Worm (Caenorhabditis elegans): ENCODE measurements around the gene Y57G7A.5.

Gene Y57G7A.5

ce11 chrII:1242475-1242874 lies 32.9 kb downstream of the Y57G7A.5 start (continued):
- no peak for TF ChIP-seq Y75B8A.6 (GFP tag; IDR thresholded peaks at IDR 0.05)
- no peak for TF ChIP-seq dmd-9 (GFP tag; IDR thresholded peaks at IDR 0.05)
- no peak for TF ChIP-seq lin-39 (tag; optimal IDR thresholded peaks at IDR 0.05)
- TF ChIP-seq fkh-10 (GFP tag; optimal IDR thresholded peaks at IDR 0.05): no peak
- TF ChIP-seq dpl-1 (GFP tag; optimal IDR thresholded peaks at IDR 0.05): no peak
- TF ChIP-seq hlh-11 (tag; optimal IDR thresholded peaks at IDR 0.05): peak; percentile 71
- no peak for TF ChIP-seq ceh-44 (GFP tag; IDR thresholded peaks at IDR 0.05)
- TF ChIP-seq mdt-29 (GFP tag; IDR thresholded peaks at IDR 0.05): no peak
- peak; percentile 51 for TF ChIP-seq aha-1 (tag)
- peak in 1 of 2 experiments; percentile 63 for TF ChIP-seq mdl-1 (tag; optimal IDR thresholded peaks at IDR 0.05)
- TF ChIP-seq lin-15B (tag; optimal IDR thresholded peaks at IDR 0.05): no peak
- TF ChIP-seq nhr-41 (GFP tag; IDR thresholded peaks at IDR 0.05): no peak
- no peak for TF ChIP-seq nhr-48 (tag; optimal IDR thresholded peaks at IDR 0.05)
- TF ChIP-seq aly-2 (tag; optimal IDR thresholded peaks at IDR 0.05): no peak
- TF ChIP-seq nhr-77 (tag; optimal IDR thresholded peaks at IDR 0.05): no peak
- TF ChIP-seq T20F7.1 (GFP tag; optimal IDR thresholded peaks at IDR 0.05): no peak
- no peak for TF ChIP-seq ceh-62 (tag; optimal IDR thresholded peaks at IDR 0.05)
- no peak for TF ChIP-seq unc-62 (GFP tag; optimal IDR thresholded peaks at IDR 0.05 in 1 of 2)
- TF ChIP-seq unc-62 (tag; optimal IDR thresholded peaks at IDR 0.05): no peak
- peak; percentile 50; the same call in 1 of the 2 replicates for TF ChIP-seq egl-43 (GFP tag; IDR thresholded peaks at IDR 0.05)
- no peak for TF ChIP-seq Y48G9A.11 (GFP tag; IDR thresholded peaks at IDR 0.05)
- no peak for TF ChIP-seq tra-1 (GFP tag; IDR thresholded peaks at IDR 0.05)
- TF ChIP-seq zip-2 (tag; optimal IDR thresholded peaks at IDR 0.05): no peak
- no peak for TF ChIP-seq zfp-3 (GFP tag; conservative IDR thresholded peaks at IDR 0.05)
- TF ChIP-seq daf-8 (GFP tag; IDR thresholded peaks at IDR 0.05): no peak
- TF ChIP-seq egl-27 (tag; optimal IDR thresholded peaks at IDR 0.05): no peak
- peak; percentile 32 for TF ChIP-seq hlh-30 (tag; optimal IDR thresholded peaks at IDR 0.05; ENCODE audit: insufficient read depth)
- no peak for TF ChIP-seq ama-1 (optimal IDR thresholded peaks at IDR 0.05)
- peak; percentile 74 for TF ChIP-seq rbr-2 (tag; optimal IDR thresholded peaks at IDR 0.05)
- TF ChIP-seq ZK546.5 (tag; optimal IDR thresholded peaks at IDR 0.05): no peak
- 0 out of 2 replicates have a peak, but pooled peaks have one; percentile 14 for TF ChIP-seq ctbp-1 (GFP tag; IDR thresholded peaks at IDR 0.05)
- TF ChIP-seq nhr-11 (tag; optimal IDR thresholded peaks at IDR 0.05): no peak
- no peak for TF ChIP-seq zfp-2 (tag; optimal IDR thresholded peaks at IDR 0.05)
- TF ChIP-seq hmg-1.1 (GFP tag; IDR thresholded peaks at IDR 0.05): peak; percentile 32; the same call in 1 of the 2 replicates
- no peak for TF ChIP-seq lir-3 (tag; optimal IDR thresholded peaks at IDR 0.05)
- TF ChIP-seq set-16 (GFP tag; IDR thresholded peaks at IDR 0.05): peak; percentile 26; the same call in 1 of the 2 replicates
- no peak for TF ChIP-seq vab-7 (GFP tag; IDR thresholded peaks at IDR 0.05)
- no peak for TF ChIP-seq nhr-28 (tag; optimal IDR thresholded peaks at IDR 0.05)
- no peak for TF ChIP-seq F10B5.3 (tag; optimal IDR thresholded peaks at IDR 0.05)
- peak; percentile 55 for TF ChIP-seq mes-2 (tag; optimal IDR thresholded peaks at IDR 0.05; ENCODE audit: poor library complexity, severe bottlenecking)
- no peak for TF ChIP-seq snpc-4 (tag; optimal IDR thresholded peaks at IDR 0.05)
- no peak for TF ChIP-seq attf-4 (tag; optimal IDR thresholded peaks at IDR 0.05)
- no peak for TF ChIP-seq F37D6.2 (tag; optimal IDR thresholded peaks at IDR 0.05)
- peak in 1 of 2 experiments; percentile 12 for TF ChIP-seq lsy-2 (tag; optimal IDR thresholded peaks at IDR 0.05)
- TF ChIP-seq pqm-1 (tag; optimal IDR thresholded peaks at IDR 0.05): no peak
- TF ChIP-seq ztf-11 (tag; optimal IDR thresholded peaks at IDR 0.05): no peak
- TF ChIP-seq spr-3 (GFP tag; optimal IDR thresholded peaks at IDR 0.05): no peak
- TF ChIP-seq nhr-10 (tag; optimal IDR thresholded peaks at IDR 0.05): no peak
- no peak for TF ChIP-seq mxl-2 (GFP tag; conservative IDR thresholded peaks at IDR 0.05)
- no peak for TF ChIP-seq jun-1 (tag; optimal IDR thresholded peaks at IDR 0.05)
- no peak for TF ChIP-seq ces-1 (GFP tag; optimal IDR thresholded peaks at IDR 0.05)
- TF ChIP-seq pha-4 (GFP tag; IDR thresholded peaks at IDR 0.05): no peak
- TF ChIP-seq pha-4 (tag; optimal IDR thresholded peaks at IDR 0.05): peak; percentile 86
- no peak for TF ChIP-seq dmd-8 (GFP tag; IDR thresholded peaks at IDR 0.05)
